Worm (Caenorhabditis elegans) whole organism, L4 larva: ENCODE results near the gene dct-6.

ENCODE experiments used
- daf-19 ChIP-seq: fragments of 200-800 bp; sonication (Bioruptor generic); conservative IDR thresholded peaks from 2 replicates; pipeline ENCODE4 v1.3.6; 2022; ENCODE audit warnings: missing genetic modification characterization, missing compliant biosample characterization
- lin-39 ChIP-seq: fragments of 150-350 bp; optimal IDR thresholded peaks from 2 replicates; lab custom pipeline; 2014; ENCODE audit warnings: missing biosample characterization, missing genetic modification reagents, missing genetic modification characterization
- nhr-237 ChIP-seq: sonication (generic microtip); optimal IDR thresholded peaks from 2 replicates; lab custom pipeline; 2017; ENCODE audit warnings: missing biosample characterization, missing genetic modification characterization
- nhr-76 ChIP-seq: fragments of 150-350 bp; optimal IDR thresholded peaks from 2 replicates; lab custom pipeline; 2014; ENCODE audit warnings: missing biosample characterization, missing genetic modification characterization
- sdz-12 ChIP-seq: fragments of 200-800 bp; sonication (Bioruptor generic); optimal IDR thresholded peaks from 2 replicates; lab custom pipeline; 2018; ENCODE audit warnings: mild to moderate bottlenecking, missing genetic modification characterization, missing compliant biosample characterization
- ztf-11 ChIP-seq: fragments of 150-350 bp; optimal IDR thresholded peaks from 2 replicates; lab custom pipeline; 2014; ENCODE audit warnings: missing biosample characterization, missing genetic modification characterization

DNA sequence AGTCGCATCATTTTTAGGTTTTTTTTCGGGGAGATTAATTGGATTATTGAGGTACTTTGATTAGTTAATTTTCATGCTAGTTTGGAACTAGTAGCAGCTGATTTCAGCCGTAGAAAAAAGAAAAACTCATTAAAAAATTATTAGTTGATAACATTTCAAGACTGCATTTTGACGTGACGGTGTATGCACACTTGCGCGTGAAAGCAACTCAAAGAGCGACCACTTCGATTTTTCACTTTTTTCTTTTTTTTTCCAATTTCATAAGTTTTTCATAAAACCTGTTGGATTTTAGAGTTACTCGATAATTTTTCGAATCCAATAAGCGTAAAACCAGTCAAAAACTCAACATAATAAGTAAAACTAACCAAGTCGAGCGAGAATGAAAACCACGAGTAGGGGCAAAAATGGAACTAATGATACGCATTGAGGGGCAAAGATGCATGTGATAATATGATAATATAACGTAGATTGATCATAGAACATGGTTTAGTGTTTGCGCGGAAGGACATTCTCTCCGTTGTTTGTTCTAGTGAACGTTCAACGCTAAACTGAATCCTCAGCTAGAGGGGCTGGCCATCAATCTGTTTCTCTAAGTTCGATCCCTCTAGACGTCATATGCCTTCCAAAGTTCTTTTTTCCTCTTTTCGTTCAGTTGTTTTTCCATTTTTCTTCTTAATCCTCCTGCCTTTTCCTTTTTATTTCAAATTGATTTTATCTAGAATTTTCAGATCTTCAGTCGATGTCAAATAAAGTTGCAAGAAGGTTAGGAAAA lies 17.9 kb upstream of the dct-6 start, which contains the start of the genes F25B5.6 and F25B5.3:
- TF ChIP-seq nhr-237 (tag; lab: Kevin White, UChicago) (no peak), ztf-11 (tag; lab: Kevin White, UChicago) (no peak), lin-39 (tag; lab: Kevin White, UChicago) (no peak), sdz-12 (GFP tag; lab: Kevin White, UChicago) (no peak), nhr-76 (no peak), daf-19 (GFP tag; lab: Robert Waterston, UW) (no peak)
